Fruit fly (Drosophila melanogaster): ENCODE data around the gene CG11162.

Gene CG11162

dm6 chrX:13639998-13640691 lies 36.5 kb upstream of the CG11162 start (continued):
- peak; percentile 97 for TF ChIP-seq CG2889 (GFP tag; IDR thresholded peaks at IDR 0.05)
- peak; percentile 97 for TF ChIP-seq CG9215 (GFP tag; IDR thresholded peaks at IDR 0.05)
- peak; percentile 56 for TF ChIP-seq pfk (GFP tag; optimal IDR thresholded peaks at IDR 0.05)
- TF ChIP-seq Atf-2 (GFP tag; optimal IDR thresholded peaks at IDR 0.05) = peak; percentile 99
- peak; percentile 95 for TF ChIP-seq GATAe (GFP tag; conservative IDR thresholded peaks at IDR 0.05)
- TF ChIP-seq B-H2 (GFP tag; optimal IDR thresholded peaks at IDR 0.05) = peak; percentile 93
- TF ChIP-seq HLH3B (GFP tag; IDR thresholded peaks at IDR 0.05) = peak; percentile 99
- peak; percentile 89 for TF ChIP-seq Hey (tag; optimal IDR thresholded peaks at IDR 0.05)
- peak; percentile 96 for TF ChIP-seq ro (GFP tag; IDR thresholded peaks at IDR 0.05)
- TF ChIP-seq ttk (GFP tag; IDR thresholded peaks at IDR 0.05) = peak; percentile 99
- TF ChIP-seq tio (GFP tag; optimal IDR thresholded peaks at IDR 0.05) = peak; percentile 97
- TF ChIP-seq danr (GFP tag; IDR thresholded peaks at IDR 0.05) = peak; percentile 98
- TF ChIP-seq hb (GFP tag; IDR thresholded peaks at IDR 0.05; ENCODE audit: partially characterized antibody) = peak; percentile 78; the same call in 1 of the 3 replicates
- peak; percentile 97 for TF ChIP-seq CG17612 (GFP tag; IDR thresholded peaks at IDR 0.05)
- peak; percentile 66 for TF ChIP-seq pros (GFP tag; optimal IDR thresholded peaks at IDR 0.05)
- TF ChIP-seq Kr (GFP tag; optimal IDR thresholded peaks at IDR 0.05) = peak; percentile 49
- peak; percentile 98 for TF ChIP-seq eyg (GFP tag; optimal IDR thresholded peaks at IDR 0.05)
- TF ChIP-seq CG43689 (GFP tag; IDR thresholded peaks at IDR 0.05) = peak; percentile 98
- peak; percentile 99 for TF ChIP-seq row (GFP tag; IDR thresholded peaks at IDR 0.05)
- TF ChIP-seq CG30020 (tag; optimal IDR thresholded peaks at IDR 0.05) = peak; percentile 84
- TF ChIP-seq CG2129 (GFP tag; IDR thresholded peaks at IDR 0.05; ENCODE audit: partially characterized antibody) = no peak
- peak; percentile 98 for TF ChIP-seq gcm (GFP tag; optimal IDR thresholded peaks at IDR 0.05)
- no peak for TF ChIP-seq br (optimal IDR thresholded peaks at IDR 0.05)
- TF ChIP-seq Hr39 (optimal IDR thresholded peaks at IDR 0.05) = no peak
- TF ChIP-seq CG8281 (tag; optimal IDR thresholded peaks at IDR 0.05) = peak; percentile 92
- peak; percentile 100 for TF ChIP-seq vvl (GFP tag; IDR thresholded peaks at IDR 0.05)
- peak; percentile 99 for TF ChIP-seq CG14014 (GFP tag; IDR thresholded peaks at IDR 0.05)
- peak; percentile 88 for TF ChIP-seq CG10321 (GFP tag; IDR thresholded peaks at IDR 0.05)
- peak; percentile 99 for TF ChIP-seq CG18599 (GFP tag; optimal IDR thresholded peaks at IDR 0.05)
- TF ChIP-seq sens-2 (GFP tag; IDR thresholded peaks at IDR 0.05) = peak; percentile 98
- TF ChIP-seq ac (GFP tag; optimal IDR thresholded peaks at IDR 0.05) = peak; percentile 85
- peak; percentile 98 for TF ChIP-seq CG14667 (GFP tag; IDR thresholded peaks at IDR 0.05)
- TF ChIP-seq Med (GFP tag) = peak; percentile 100
- TF ChIP-seq CG7372 (GFP tag; IDR thresholded peaks at IDR 0.05) = peak; percentile 99
- TF ChIP-seq Elba2 (GFP tag; optimal IDR thresholded peaks at IDR 0.05) = peak; percentile 82
- peak; percentile 98 for TF ChIP-seq tup (GFP tag; optimal IDR thresholded peaks at IDR 0.05)
- TF ChIP-seq ind (GFP tag; optimal IDR thresholded peaks at IDR 0.05) = peak; percentile 99
- peak; percentile 98 for TF ChIP-seq CG12104 (GFP tag; optimal IDR thresholded peaks at IDR 0.05)
- TF ChIP-seq CG4404 (GFP tag; IDR thresholded peaks at IDR 0.05) = peak; percentile 96
- peak; percentile 68 for TF ChIP-seq CG13287 (GFP tag; IDR thresholded peaks at IDR 0.05; ENCODE audit: partially characterized antibody)
- TF ChIP-seq CG17359 (tag; optimal IDR thresholded peaks at IDR 0.05) = peak; percentile 99
- peak; percentile 99 for TF ChIP-seq fd96Cb (tag; optimal IDR thresholded peaks at IDR 0.05)
- peak; percentile 59; the same call in 3 of the 4 replicates for TF ChIP-seq Dll (GFP tag; IDR thresholded peaks at IDR 0.05; ENCODE audit: partially characterized antibody)
- TF ChIP-seq disco-r (GFP tag; optimal IDR thresholded peaks at IDR 0.05) = peak; percentile 98
- TF ChIP-seq ken (GFP tag; IDR thresholded peaks at IDR 0.05) = peak; percentile 99
- TF ChIP-seq HLH4C (GFP tag; IDR thresholded peaks at IDR 0.05; ENCODE audit: partially characterized antibody) = peak; percentile 66
- peak; percentile 99 for TF ChIP-seq CG10209 (GFP tag; optimal IDR thresholded peaks at IDR 0.05)
- TF ChIP-seq Spps (tag; optimal IDR thresholded peaks at IDR 0.05) = peak; percentile 97
- peak; percentile 97 for TF ChIP-seq fu2 (GFP tag; optimal IDR thresholded peaks at IDR 0.05)
- peak; percentile 97 for TF ChIP-seq CG6254 (GFP tag; optimal IDR thresholded peaks at IDR 0.05)
